Worm (Caenorhabditis elegans) whole organism, L4 larva: ENCODE data around the gene Y53G8AR.8.

Source experiments
- D1046.2 ChIP-seq: fragments of 200-800 bp; sonication (Bioruptor generic); IDR thresholded peaks from 2 replicates; pipeline ENCODE4 v1.3.6; 2022; ENCODE audit warnings: missing genetic modification characterization, missing compliant biosample characterization
- F26F4.8 ChIP-seq: fragments of 200-800 bp; sonication (Bioruptor generic); conservative IDR thresholded peaks from 2 replicates; pipeline ENCODE4 v1.3.6; 2022; ENCODE audit warnings: missing genetic modification characterization, missing compliant biosample characterization
- F44E2.7 ChIP-seq: fragments of 200-800 bp; sonication (Bioruptor generic); IDR thresholded peaks from 2 replicates; pipeline ENCODE4 v2.1.2; 2022; ENCODE audit warnings: missing genetic modification characterization, missing compliant biosample characterization
- F49E8.2 ChIP-seq: sonication (generic microtip); optimal IDR thresholded peaks from 2 replicates; lab custom pipeline; 2016; ENCODE audit warnings: missing compliant biosample characterization, mild to moderate bottlenecking, missing genetic modification characterization, borderline replicate concordance
- Y105C5A.15 ChIP-seq: fragments of 200-800 bp; sonication (Bioruptor generic); IDR thresholded peaks from 2 replicates; pipeline ENCODE4 v1.3.6; 2022; ENCODE audit warnings: missing genetic modification characterization, missing compliant biosample characterization
- Y75B8A.6 ChIP-seq: fragments of 200-800 bp; sonication (Bioruptor generic); IDR thresholded peaks from 2 replicates; pipeline ENCODE4 v1.3.6; 2022; ENCODE audit warnings: missing genetic modification reagents, missing genetic modification characterization, missing compliant biosample characterization
- ZK337.2 ChIP-seq: fragments of 200-800 bp; sonication (Bioruptor generic); IDR thresholded peaks from 2 replicates; pipeline ENCODE4 v1.3.6; 2022; ENCODE audit warnings: missing genetic modification reagents, missing genetic modification characterization, missing compliant biosample characterization
- aha-1 ChIP-seq: fragments of 150-350 bp; peaks from one replicate; lab custom pipeline; 2014; ENCODE audit warnings: missing biosample characterization, missing genetic modification characterization
- arid-1 ChIP-seq: fragments of 200-800 bp; sonication (Bioruptor generic); conservative IDR thresholded peaks from 2 replicates; pipeline ENCODE4 v1.3.6; 2022; ENCODE audit warnings: missing genetic modification reagents, missing genetic modification characterization, missing compliant biosample characterization
- ceh-82 ChIP-seq: sonication (generic microtip); optimal IDR thresholded peaks from 2 replicates; lab custom pipeline; 2017; ENCODE audit warnings: missing biosample characterization, missing genetic modification characterization
- ctbp-1 ChIP-seq: fragments of 200-800 bp; sonication (Bioruptor generic); IDR thresholded peaks from 2 replicates; pipeline ENCODE4 v1.3.6; 2022; ENCODE audit warnings: missing genetic modification reagents, missing genetic modification characterization, missing compliant biosample characterization
- daf-12 ChIP-seq: fragments of 150-350 bp; optimal IDR thresholded peaks from 2 replicates; lab custom pipeline; 2014; ENCODE audit warnings: missing biosample characterization, missing genetic modification reagents, missing genetic modification characterization
- daf-16 ChIP-seq, 3 experiments: sonication (generic microtip); optimal IDR thresholded peaks; 2 replicates each; lab custom pipeline; 2016 to 2017; ENCODE audit warnings: missing genetic modification characterization in 3 of 3, missing genetic modification reagents in 3 of 3, mild to moderate bottlenecking in 2 of 3, missing compliant biosample characterization in 2 of 3, missing biosample characterization in 1 of 3, moderate library complexity in 1 of 3
- daf-19 ChIP-seq: fragments of 200-800 bp; sonication (Bioruptor generic); conservative IDR thresholded peaks from 2 replicates; pipeline ENCODE4 v1.3.6; 2022; ENCODE audit warnings: missing genetic modification characterization, missing compliant biosample characterization
- dmd-8 ChIP-seq: fragments of 200-800 bp; sonication (Bioruptor generic); IDR thresholded peaks from 2 replicates; pipeline ENCODE4 v1.3.6; 2022; ENCODE audit warnings: missing genetic modification characterization, missing compliant biosample characterization
- dmd-9 ChIP-seq: fragments of 200-800 bp; sonication (Bioruptor generic); IDR thresholded peaks from 2 replicates; pipeline ENCODE4 v1.3.6; 2022; ENCODE audit warnings: missing genetic modification reagents, missing genetic modification characterization, missing compliant biosample characterization
- duxl-1 ChIP-seq: sonication (generic microtip); optimal IDR thresholded peaks from 2 replicates; lab custom pipeline; 2016; ENCODE audit warnings: mild to moderate bottlenecking, missing genetic modification characterization, moderate library complexity, missing compliant biosample characterization; ENCODE audit not compliant: poor library complexity
- egl-43 ChIP-seq: fragments of 200-800 bp; sonication (Bioruptor generic); IDR thresholded peaks from 2 replicates; pipeline ENCODE4 v1.3.6; 2022; ENCODE audit warnings: missing genetic modification reagents, missing genetic modification characterization, missing compliant biosample characterization
- gei-8 ChIP-seq: fragments of 200-800 bp; sonication (Bioruptor generic); optimal IDR thresholded peaks from 2 replicates; lab custom pipeline; 2018; ENCODE audit warnings: mild to moderate bottlenecking, missing genetic modification characterization, missing compliant biosample characterization
- hif-1 ChIP-seq, 2 experiments: sonication (generic microtip); optimal IDR thresholded peaks; 2 replicates each; lab custom pipeline; 2016 to 2017; ENCODE audit warnings: missing compliant biosample characterization in 2 of 2, missing genetic modification characterization in 2 of 2, missing genetic modification reagents in 2 of 2, missing genotype in 2 of 2, mild to moderate bottlenecking in 1 of 2
- hmg-1.1 ChIP-seq: fragments of 200-800 bp; sonication (Bioruptor generic); IDR thresholded peaks from 2 replicates; pipeline ENCODE4 v1.3.6; 2022; ENCODE audit warnings: missing genetic modification reagents, missing genetic modification characterization, missing compliant biosample characterization
- lim-7 ChIP-seq: fragments of 200-800 bp; sonication (Bioruptor generic); IDR thresholded peaks from 2 replicates; pipeline ENCODE4 v1.3.6; 2022; ENCODE audit warnings: missing genetic modification characterization, missing compliant biosample characterization
- lin-1 ChIP-seq: fragments of 200-800 bp; sonication (Bioruptor generic); IDR thresholded peaks from 2 replicates; pipeline ENCODE4 v1.3.6; 2022; ENCODE audit warnings: missing genetic modification reagents, missing genetic modification characterization, missing compliant biosample characterization
- lin-38 ChIP-seq: fragments of 200-800 bp; sonication (Bioruptor generic); IDR thresholded peaks from 2 replicates; pipeline ENCODE4 v1.3.6; 2022; ENCODE audit warnings: missing genetic modification reagents, missing genetic modification characterization, missing compliant biosample characterization
- lin-39 ChIP-seq: fragments of 150-350 bp; optimal IDR thresholded peaks from 2 replicates; lab custom pipeline; 2014; ENCODE audit warnings: missing biosample characterization, missing genetic modification reagents, missing genetic modification characterization
- lir-3 ChIP-seq: sonication (generic microtip); optimal IDR thresholded peaks from 2 replicates; lab custom pipeline; 2016; ENCODE audit warnings: mild to moderate bottlenecking, missing genetic modification characterization, missing compliant biosample characterization
- madf-9 ChIP-seq: fragments of 200-800 bp; sonication (Bioruptor generic); conservative IDR thresholded peaks from 2 replicates; pipeline ENCODE4 v1.3.6; 2022; ENCODE audit warnings: missing genetic modification reagents, missing genetic modification characterization, missing compliant biosample characterization
- mdt-29 ChIP-seq: fragments of 200-800 bp; sonication (Bioruptor generic); IDR thresholded peaks from 2 replicates; pipeline ENCODE4 v1.3.6; 2022; ENCODE audit warnings: missing genetic modification reagents, missing genetic modification characterization, missing compliant biosample characterization
- mep-1 ChIP-seq: fragments of 150-350 bp; sonication (generic microtip); optimal IDR thresholded peaks from 3 replicates; lab custom pipeline; 2014; ENCODE audit warnings: missing biosample characterization, missing genetic modification characterization
- mes-2 ChIP-seq: sonication (generic microtip); optimal IDR thresholded peaks from 2 replicates; lab custom pipeline; 2016; ENCODE audit warnings: missing genotype, mild to moderate bottlenecking, missing genetic modification characterization, missing compliant biosample characterization; ENCODE audit not compliant: poor library complexity, severe bottlenecking
- nhr-41 ChIP-seq: fragments of 200-800 bp; sonication (Bioruptor generic); IDR thresholded peaks from 2 replicates; pipeline ENCODE4 v1.3.6; 2022; ENCODE audit warnings: missing genetic modification reagents, missing genetic modification characterization, missing compliant biosample characterization
- nhr-42 ChIP-seq: fragments of 200-800 bp; sonication (Bioruptor generic); IDR thresholded peaks from 2 replicates; pipeline ENCODE4 v1.3.6; 2022; ENCODE audit warnings: missing genetic modification characterization, missing compliant biosample characterization
- nhr-77 ChIP-seq: fragments of 150-350 bp; optimal IDR thresholded peaks from 2 replicates; lab custom pipeline; 2014; ENCODE audit warnings: missing biosample characterization, missing genetic modification characterization
- pha-4 ChIP-seq, 2 experiments: fragments of 150-350 bp in 1 of 2; fragments of 200-800 bp in 1 of 2; sonication (Bioruptor generic) in 1 of 2; IDR thresholded peaks in 1 of 2; optimal IDR thresholded peaks in 1 of 2; 2 replicates each; pipeline versions ENCODE4 v1.3.6 to Lab custom; 2014 to 2022; ENCODE audit warnings: missing genetic modification characterization in 2 of 2, missing genetic modification reagents in 2 of 2, missing biosample characterization in 1 of 2, missing compliant biosample characterization in 1 of 2
- saeg-2 ChIP-seq: fragments of 200-800 bp; sonication (Bioruptor generic); IDR thresholded peaks from 2 replicates; pipeline ENCODE4 v1.3.6; 2022; ENCODE audit warnings: missing genetic modification reagents, missing genetic modification characterization, missing compliant biosample characterization
- set-16 ChIP-seq: fragments of 200-800 bp; sonication (Bioruptor generic); IDR thresholded peaks from 2 replicates; pipeline ENCODE4 v1.3.6; 2022; ENCODE audit warnings: missing genetic modification reagents, missing genetic modification characterization, missing compliant biosample characterization
- skn-1 ChIP-seq: fragments of 150-350 bp; optimal IDR thresholded peaks from 2 replicates; lab custom pipeline; 2014; ENCODE audit warnings: missing biosample characterization, missing genetic modification characterization
- snpc-1.2 ChIP-seq: fragments of 200-800 bp; sonication (Bioruptor generic); IDR thresholded peaks from 2 replicates; pipeline ENCODE4 v1.3.6; 2022; ENCODE audit warnings: missing genetic modification reagents, missing genetic modification characterization, missing compliant biosample characterization
- spr-1 ChIP-seq: sonication (generic microtip); optimal IDR thresholded peaks from 2 replicates; lab custom pipeline; 2016; ENCODE audit warnings: mild to moderate bottlenecking, missing genetic modification characterization, missing compliant biosample characterization
- tra-1 ChIP-seq: fragments of 200-800 bp; sonication (Bioruptor generic); IDR thresholded peaks from 2 replicates; pipeline ENCODE4 v1.3.6; 2022; ENCODE audit warnings: missing genetic modification reagents, missing genetic modification characterization, missing compliant biosample characterization
- unc-62 ChIP-seq, 3 experiments: fragments of 150-350 bp in 1 of 3; sonication (generic microtip); optimal IDR thresholded peaks in 2 of 3; peaks in 1 of 3; 1 replicate in 1 of 3; 2 replicates in 2 of 3; lab custom pipeline; 2014 to 2017; ENCODE audit warnings: missing biosample characterization in 3 of 3, missing genetic modification characterization in 3 of 3, missing genetic modification reagents in 3 of 3, missing genotype in 1 of 3
- vab-7 ChIP-seq: fragments of 200-800 bp; sonication (Bioruptor generic); IDR thresholded peaks from 2 replicates; pipeline ENCODE4 v1.3.6; 2022; ENCODE audit warnings: missing genetic modification reagents, missing genetic modification characterization, missing compliant biosample characterization
- zfp-2 ChIP-seq: sonication (generic microtip); optimal IDR thresholded peaks from 2 replicates; lab custom pipeline; 2016; ENCODE audit warnings: mild to moderate bottlenecking, missing genetic modification characterization, missing compliant biosample characterization
- zfp-3 ChIP-seq: fragments of 200-800 bp; sonication (Bioruptor generic); conservative IDR thresholded peaks from 2 replicates; pipeline ENCODE4 v1.3.6; 2022; ENCODE audit warnings: missing genetic modification reagents, missing genetic modification characterization, missing compliant biosample characterization
- ztf-11 ChIP-seq: fragments of 150-350 bp; optimal IDR thresholded peaks from 2 replicates; lab custom pipeline; 2014; ENCODE audit warnings: missing biosample characterization, missing genetic modification characterization

Y53G8AR.8 gene

DNA sequence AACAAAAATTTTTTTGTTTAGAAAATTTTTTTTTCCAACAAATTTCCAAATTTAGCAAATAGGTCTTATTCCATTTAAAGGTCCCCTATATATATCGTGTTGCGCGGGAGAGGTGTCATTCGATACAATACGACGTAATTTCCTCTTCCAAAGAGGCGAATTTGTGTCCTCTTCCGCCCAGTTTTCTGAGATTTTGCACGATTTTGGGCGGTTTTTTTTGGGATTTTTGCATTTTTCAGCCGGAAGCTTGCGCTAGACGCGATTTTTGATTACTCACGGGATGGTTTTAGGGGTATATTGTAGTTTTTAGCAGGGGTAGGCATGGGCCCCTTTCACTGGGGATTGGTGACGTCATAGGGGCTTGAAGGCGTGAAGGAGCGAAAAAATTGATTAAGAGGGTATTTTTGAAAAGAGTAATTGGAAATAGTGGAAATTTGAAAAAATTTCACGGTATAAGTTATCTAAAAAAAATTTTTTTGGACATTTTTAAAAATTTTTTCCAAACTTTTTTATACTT, 43.5 kb downstream of the Y53G8AR.8 start, which contains the start of gene Y53G8AL.4:
Y53G8AL.4 (minus strand) TSS at position 51 of the 517 bp plus-strand sequence.
- TF ChIP-seq aha-1 (peak; percentile 66), nhr-42 (GFP tag; lab: Robert Waterston, UW) (no peak)

DNA sequence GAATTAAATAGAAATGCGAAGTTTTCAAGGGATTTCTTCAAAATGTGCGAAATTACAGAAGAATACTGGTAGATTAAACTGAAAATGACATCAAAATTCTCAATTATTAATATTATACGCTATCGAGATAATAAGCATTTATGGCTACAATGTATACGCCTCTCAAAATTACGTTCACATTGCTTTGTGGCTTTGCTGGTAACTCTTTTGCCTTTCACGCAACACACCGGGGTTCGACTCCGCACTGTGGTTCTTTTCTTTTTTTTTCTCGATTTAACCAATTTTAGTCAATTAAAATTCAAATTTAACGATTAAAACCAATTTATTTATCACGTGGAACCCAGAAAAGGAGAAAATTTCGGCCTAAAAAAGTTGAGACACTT, 45.1 kb downstream of the Y53G8AR.8 start:
- TF ChIP-seq hmg-1.1 (peak; percentile 37), nhr-42 (GFP tag; lab: Robert Waterston, UW) (no peak), dmd-9 (GFP tag; lab: Robert Waterston, UW) (0 out of 2 replicates have a peak, but pooled peaks have one; percentile 19), unc-62 (GFP tag; optimal IDR thresholded peaks at IDR 0.05 in 1 of 2; lab: Kevin White, UChicago) (no peak), unc-62 (tag; optimal IDR thresholded peaks at IDR 0.05; lab: Kevin White, UChicago) (no peak), gei-8 (peak; percentile 61), zfp-2 (peak; percentile 3), lin-38 (peak; percentile 75), daf-19 (GFP tag; lab: Robert Waterston, UW) (0 out of 2 replicates have a peak, but pooled peaks have one; percentile 54), lir-3 (tag; lab: Kevin White, UChicago) (peak; percentile 52), saeg-2 (0 out of 2 replicates have a peak, but pooled peaks have one; percentile 38), spr-1 (tag; lab: Kevin White, UChicago) (peak; percentile 56), duxl-1 (tag; lab: Kevin White, UChicago) (peak; percentile 41), lim-7 (GFP tag; lab: Robert Waterston, UW) (peak; percentile 93), Y75B8A.6 (GFP tag; lab: Robert Waterston, UW) (peak; percentile 58; the same call in 1 of the 2 replicates), zfp-3 (GFP tag; lab: Robert Waterston, UW) (0 out of 2 replicates have a peak, but pooled peaks have one; percentile 7), egl-43 (GFP tag; lab: Robert Waterston, UW) (peak; percentile 87), F49E8.2 (peak; percentile 64), set-16 (GFP tag; lab: Robert Waterston, UW) (no peak), D1046.2 (GFP tag; lab: Robert Waterston, UW) (peak; percentile 84), ztf-11 (no peak), snpc-1.2 (GFP tag; lab: Robert Waterston, UW) (peak; percentile 60; the same call in 1 of the 2 replicates), vab-7 (GFP tag; lab: Robert Waterston, UW) (peak; percentile 82), mdt-29 (GFP tag; lab: Robert Waterston, UW) (peak; percentile 57; the same call in 1 of the 2 replicates), daf-16 (GFP tag; optimal IDR thresholded peaks at IDR 0.05; lab: Kevin White, UChicago) (peak; percentile 25 to 74), daf-16 (tag; optimal IDR thresholded peaks at IDR 0.05; lab: Kevin White, UChicago) (peak; percentile 46), mes-2 (tag; lab: Kevin White, UChicago) (peak; percentile 66), tra-1 (GFP tag; lab: Robert Waterston, UW) (peak; percentile 83), daf-12 (tag; lab: Kevin White, UChicago) (no peak), lin-1 (peak; percentile 14; the same call in 1 of the 2 replicates), nhr-41 (peak; percentile 47; the same call in 1 of the 2 replicates), F44E2.7 (peak; percentile 89), mep-1 (peak; percentile 23), skn-1 (no peak), Y105C5A.15 (peak; percentile 73; the same call in 1 of the 2 replicates), ZK337.2 (GFP tag; lab: Robert Waterston, UW) (peak; percentile 71), F26F4.8 (GFP tag; lab: Robert Waterston, UW) (peak; percentile 80), arid-1 (GFP tag; lab: Robert Waterston, UW) (peak; percentile 74), nhr-77 (tag; lab: Kevin White, UChicago) (no peak), ceh-82 (no peak), dmd-8 (peak; percentile 85), madf-9 (GFP tag; lab: Robert Waterston, UW) (peak; percentile 83), ctbp-1 (peak; percentile 73), hif-1 (tag; optimal IDR thresholded peaks at IDR 0.05; lab: Kevin White, UChicago) (no peak), pha-4 (GFP tag; IDR thresholded peaks at IDR 0.05; lab: Robert Waterston, UW) (peak; percentile 86), pha-4 (tag; optimal IDR thresholded peaks at IDR 0.05; lab: Kevin White, UChicago) (no peak), lin-39 (no peak)
